Fruit fly (Drosophila melanogaster): Measurements from ENCODE around the gene Flacc.

Flacc gene

DNA sequence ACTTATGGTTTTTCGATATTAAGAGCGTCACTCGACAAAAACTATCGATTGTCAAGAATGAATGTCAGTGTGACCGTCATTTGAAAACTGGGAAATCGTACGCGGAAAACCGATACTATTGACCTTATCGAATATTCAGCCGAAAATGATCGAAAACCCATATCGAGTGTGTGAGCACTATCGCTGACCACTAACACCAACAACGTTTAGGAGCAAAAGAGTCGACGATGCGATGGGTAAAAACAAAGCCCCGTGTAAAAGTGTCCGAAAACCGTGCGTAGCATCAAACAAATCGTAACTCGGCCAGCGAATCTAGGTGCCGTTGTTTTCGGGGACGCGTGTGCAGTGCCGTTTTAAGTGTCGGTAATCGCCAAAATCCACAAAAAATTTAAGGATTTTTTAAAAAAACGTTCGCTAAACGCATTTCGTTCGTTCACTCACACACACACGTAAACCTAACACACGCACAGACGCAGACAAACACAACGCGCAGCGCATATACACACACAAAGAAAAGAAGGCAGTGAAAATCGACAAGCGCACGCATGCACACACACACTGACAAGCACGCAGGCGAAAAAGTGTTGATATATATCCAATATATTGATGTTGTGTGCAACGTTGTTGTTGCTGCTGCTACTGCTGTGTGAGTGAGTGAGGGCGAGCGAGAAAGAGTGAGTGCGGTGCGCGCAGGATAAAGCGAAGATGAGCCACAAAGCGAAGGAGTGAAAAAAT lies 29.5 kb downstream of the Flacc start, which contains the start of the genes CG7326 and Dora (continued):
- TF ChIP-seq CG18764 (GFP tag; optimal IDR thresholded peaks at IDR 0.05) = no peak
- no peak for TF ChIP-seq CG7372 (GFP tag; IDR thresholded peaks at IDR 0.05)
- TF ChIP-seq NFAT (GFP tag; IDR thresholded peaks at IDR 0.05) = no peak
- peak; percentile 16 for TF ChIP-seq HmgD (GFP tag; optimal IDR thresholded peaks at IDR 0.05)
- TF ChIP-seq CG9797 (GFP tag; optimal IDR thresholded peaks at IDR 0.05) = peak; percentile 91
- no peak for TF ChIP-seq sd (tag; optimal IDR thresholded peaks at IDR 0.05)
- TF ChIP-seq nom (GFP tag; optimal IDR thresholded peaks at IDR 0.05) = no peak
- no peak for TF ChIP-seq otp (GFP tag; IDR thresholded peaks at IDR 0.05)
- no peak for TF ChIP-seq CG15696 (tag; optimal IDR thresholded peaks at IDR 0.05)
- TF ChIP-seq sc (optimal IDR thresholded peaks at IDR 0.05) = no peak
- no peak for TF ChIP-seq sc (GFP tag; optimal IDR thresholded peaks at IDR 0.05)
- no peak for TF ChIP-seq CG13123 (GFP tag; optimal IDR thresholded peaks at IDR 0.05)
- TF ChIP-seq CG15073 (GFP tag; optimal IDR thresholded peaks at IDR 0.05) = no peak
- no peak for TF ChIP-seq CG1024 (GFP tag; IDR thresholded peaks at IDR 0.05)
- no peak for TF ChIP-seq CG17802 (tag; optimal IDR thresholded peaks at IDR 0.05)
- no peak for TF ChIP-seq Gsc (GFP tag; IDR thresholded peaks at IDR 0.05)
- TF ChIP-seq CG31224 (GFP tag; IDR thresholded peaks at IDR 0.05) = no peak
- TF ChIP-seq fd3F (GFP tag; optimal IDR thresholded peaks at IDR 0.05) = no peak
- TF ChIP-seq CG10321 (GFP tag; IDR thresholded peaks at IDR 0.05) = no peak
- TF ChIP-seq CG42726 (GFP tag; IDR thresholded peaks at IDR 0.05; ENCODE audit: partially characterized antibody) = peak; percentile 77; the same call in 1 of the 2 replicates
- 0 out of 2 replicates have a peak, but pooled peaks have one; percentile 6 for TF ChIP-seq CG32532 (GFP tag; IDR thresholded peaks at IDR 0.05)
- TF ChIP-seq lilli (GFP tag; optimal IDR thresholded peaks at IDR 0.05) = no peak
- TF ChIP-seq bowl (GFP tag; IDR thresholded peaks at IDR 0.05) = no peak
- no peak for TF ChIP-seq Neu2 (GFP tag; optimal IDR thresholded peaks at IDR 0.05; ENCODE audit: borderline replicate concordance)
- no peak for TF ChIP-seq chn (GFP tag; optimal IDR thresholded peaks at IDR 0.05)
- TF ChIP-seq CG5953 (GFP tag; IDR thresholded peaks at IDR 0.05) = no peak
- peak; percentile 20 for TF ChIP-seq her (GFP tag; optimal IDR thresholded peaks at IDR 0.05)
- no peak for TF ChIP-seq tin (GFP tag; optimal IDR thresholded peaks at IDR 0.05)
- no peak for TF ChIP-seq corto (GFP tag; optimal IDR thresholded peaks at IDR 0.05)
- no peak for TF ChIP-seq gro (GFP tag; optimal IDR thresholded peaks at IDR 0.05)
- no peak for TF ChIP-seq rib (GFP tag; IDR thresholded peaks at IDR 0.05)
- peak; percentile 84 for TF ChIP-seq vnd (GFP tag; IDR thresholded peaks at IDR 0.05; ENCODE audit: partially characterized antibody)
- TF ChIP-seq Sin3A (optimal IDR thresholded peaks at IDR 0.05) = peak; percentile 50
- TF ChIP-seq CG6272 (GFP tag; IDR thresholded peaks at IDR 0.05) = no peak
- TF ChIP-seq Meics (GFP tag; optimal IDR thresholded peaks at IDR 0.05) = no peak
- peak; percentile 87 for TF ChIP-seq Scr (GFP tag; IDR thresholded peaks at IDR 0.05; ENCODE audit: partially characterized antibody)
- TF ChIP-seq CG34376 (GFP tag; optimal IDR thresholded peaks at IDR 0.05) = peak; percentile 44
- no peak for TF ChIP-seq Dbx (GFP tag; IDR thresholded peaks at IDR 0.05)
- TF ChIP-seq CG6791 (GFP tag; IDR thresholded peaks at IDR 0.05; ENCODE audit: partially characterized antibody) = peak; percentile 94
- no peak for TF ChIP-seq abd-A (tag; optimal IDR thresholded peaks at IDR 0.05)
- peak; percentile 48 for TF ChIP-seq Deaf1 (tag; optimal IDR thresholded peaks at IDR 0.05)
- TF ChIP-seq Camta (GFP tag; optimal IDR thresholded peaks at IDR 0.05) = no peak
- no peak for TF ChIP-seq CG10431 (GFP tag; optimal IDR thresholded peaks at IDR 0.05)
- TF ChIP-seq zen (tag; optimal IDR thresholded peaks at IDR 0.05) = no peak
- TF ChIP-seq CG2129 (GFP tag; IDR thresholded peaks at IDR 0.05; ENCODE audit: partially characterized antibody) = peak; percentile 68; the same call in 1 of the 2 replicates
- TF ChIP-seq CG2712 (tag; optimal IDR thresholded peaks at IDR 0.05) = peak; percentile 63
- no peak for TF ChIP-seq caup (GFP tag; optimal IDR thresholded peaks at IDR 0.05; ENCODE audit: severe bottlenecking)
- TF ChIP-seq sima (GFP tag; optimal IDR thresholded peaks at IDR 0.05) = no peak
- TF ChIP-seq chif (GFP tag; optimal IDR thresholded peaks at IDR 0.05) = no peak
- TF ChIP-seq CG7987 (GFP tag; optimal IDR thresholded peaks at IDR 0.05) = no peak
